Worm (Caenorhabditis elegans): ENCODE results near the gene pph-2.

Gene pph-2

ce11 chrIV:11914837-11915737 lies 37.5 kb upstream of the pph-2 start, which contains the start of gene fat-6 (continued):
- TF ChIP-seq hpl-2 (GFP tag; optimal IDR thresholded peaks at IDR 0.05) = no peak
- no peak for TF ChIP-seq dsc-1 (tag; optimal IDR thresholded peaks at IDR 0.05)
- no peak for TF ChIP-seq hlh-17 (GFP tag; optimal IDR thresholded peaks at IDR 0.05; ENCODE audit: borderline replicate concordance)

DNA sequence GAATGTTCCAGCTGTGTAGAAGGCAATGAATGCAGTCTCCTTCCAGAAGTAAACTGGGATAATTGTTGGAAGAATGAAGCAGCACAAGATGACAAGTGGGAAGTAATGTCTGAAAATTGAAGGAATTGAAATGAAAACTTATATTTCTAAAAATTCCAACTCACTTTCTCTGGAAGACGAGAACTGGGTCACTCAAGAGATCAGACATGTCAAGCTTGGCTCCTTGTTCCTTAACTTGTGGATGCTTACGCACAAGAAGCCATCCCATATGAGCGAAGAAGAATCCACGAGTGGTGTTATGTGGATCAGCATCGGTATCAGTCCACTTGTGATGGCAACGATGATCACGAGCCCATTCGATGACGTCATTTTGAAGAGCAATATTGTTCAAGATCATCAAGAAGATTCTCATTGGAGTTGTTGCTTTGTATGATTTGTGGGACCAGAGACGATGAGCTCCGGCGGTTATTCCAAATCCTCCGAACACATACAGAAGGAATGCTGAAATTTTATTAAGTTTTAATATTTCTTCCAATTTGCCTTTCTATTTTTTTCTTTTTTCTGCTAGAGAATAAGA lies 36.8 kb upstream of the pph-2 start:
- TF ChIP-seq efl-1 (optimal IDR thresholded peaks at IDR 0.05) (no peak), efl-1 (GFP tag; optimal IDR thresholded peaks at IDR 0.05 in 1 of 2) (peak in 1 of 2 experiments; percentile 84), nhr-19 (GFP tag; conservative IDR thresholded peaks at IDR 0.05) (no peak)

ce11 chrIV:11913295-11913940 lies 35.8 kb upstream of the pph-2 start:
- TF ChIP-seq elt-2 (tag; optimal IDR thresholded peaks at IDR 0.05) (peak; percentile 46), lin-35 (GFP tag; optimal IDR thresholded peaks at IDR 0.05) (peak in 1 of 2 experiments; percentile 13), snu-23 (GFP tag; optimal IDR thresholded peaks at IDR 0.05) (no peak), nhr-71 (tag; optimal IDR thresholded peaks at IDR 0.05) (peak; percentile 26), efl-1 (optimal IDR thresholded peaks at IDR 0.05) (no peak), efl-1 (GFP tag; optimal IDR thresholded peaks at IDR 0.05 in 1 of 2) (peak in 1 of 2 experiments; percentile 55)

- TF ChIP-seq lin-14 (GFP tag; optimal IDR thresholded peaks at IDR 0.05) (no peak), efl-1 (optimal IDR thresholded peaks at IDR 0.05) (no peak), efl-1 (GFP tag; optimal IDR thresholded peaks at IDR 0.05 in 1 of 2) (peak in 1 of 2 experiments; percentile 19)
Measured at ce11 chrIV:11911723-11912122, 34.1 kb upstream of the pph-2 start, which contains the start of gene VZK822L.2. Gene VZK822L.2 (plus strand): TSS chrIV:11912023.

DNA sequence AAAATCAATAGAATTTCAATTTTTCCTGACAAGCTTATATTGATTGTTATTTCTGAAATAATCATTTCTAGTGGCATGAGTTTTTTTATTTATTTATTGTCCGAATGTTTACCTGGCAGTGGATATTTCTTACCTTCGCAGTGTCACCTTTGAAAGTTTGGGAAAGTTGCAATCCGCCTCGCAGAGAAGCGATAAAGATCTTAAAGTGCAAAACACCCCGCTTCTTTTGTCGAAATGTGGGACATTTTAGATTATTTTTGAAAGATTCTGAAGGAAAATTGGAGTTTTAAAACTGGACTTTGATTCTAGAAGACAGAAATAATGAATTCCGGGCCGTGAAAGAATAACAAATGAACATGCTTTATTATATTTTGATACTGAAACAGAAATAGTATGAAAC lies 31.2 kb upstream of the pph-2 start:
- TF ChIP-seq blmp-1 (tag; optimal IDR thresholded peaks at IDR 0.05) (peak; percentile 55), efl-1 (optimal IDR thresholded peaks at IDR 0.05) (no peak), efl-1 (GFP tag; optimal IDR thresholded peaks at IDR 0.05 in 1 of 2) (peak in 1 of 2 experiments; percentile 12), aha-1 (tag; optimal IDR thresholded peaks at IDR 0.05) (no peak), alr-1 (tag; optimal IDR thresholded peaks at IDR 0.05; ENCODE audit: borderline replicate concordance) (no peak), lsy-2 (tag; optimal IDR thresholded peaks at IDR 0.05) (no peak), nhr-84 (tag; optimal IDR thresholded peaks at IDR 0.05) (no peak), tbx-2 (tag; optimal IDR thresholded peaks at IDR 0.05) (no peak), unc-130 (tag; optimal IDR thresholded peaks at IDR 0.05) (no peak), zag-1 (tag; optimal IDR thresholded peaks at IDR 0.05) (no peak)

- TF ChIP-seq lsy-2 (tag; optimal IDR thresholded peaks at IDR 0.05) (no peak), nhr-85 (tag) (peak; percentile 64), unc-62 (GFP tag; optimal IDR thresholded peaks at IDR 0.05) (no peak), lin-14 (GFP tag; optimal IDR thresholded peaks at IDR 0.05) (peak; percentile 9), ama-1 (optimal IDR thresholded peaks at IDR 0.05) (no peak), tlp-1 (tag; optimal IDR thresholded peaks at IDR 0.05) (no peak), mef-2 (tag; optimal IDR thresholded peaks at IDR 0.05) (no peak), ceh-90 (tag; optimal IDR thresholded peaks at IDR 0.05) (no peak), lin-35 (GFP tag; optimal IDR thresholded peaks at IDR 0.05) (no peak), nhr-47 (tag; optimal IDR thresholded peaks at IDR 0.05) (no peak), ces-1 (GFP tag; optimal IDR thresholded peaks at IDR 0.05) (no peak), rnt-1 (tag; optimal IDR thresholded peaks at IDR 0.05) (no peak)
Measured at ce11 chrIV:11903676-11904075, 26.1 kb upstream of the pph-2 start.

Measured in whole organism, L1 larva.